Fruit fly (Drosophila melanogaster) whole organism, prepupa: ENCODE data around the gene Mcm2.

Source experiments
- CG10631 ChIP-seq: fragments of 200-800 bp; sonication (Bioruptor generic); optimal IDR thresholded peaks from 2 replicates; lab custom pipeline; 2016; ENCODE audit warnings: missing biosample characterization, missing genetic modification characterization
- CG10669 ChIP-seq: fragments of 200-800 bp; sonication (Bioruptor generic); optimal IDR thresholded peaks from 3 replicates; lab custom pipeline; 2018; ENCODE audit warnings: missing biosample characterization, mild to moderate bottlenecking, missing genetic modification characterization, moderate library complexity
- CG11294 ChIP-seq: fragments of 200-800 bp; sonication (Bioruptor generic); IDR thresholded peaks from 2 replicates; pipeline ENCODE4 v1.3.6; 2022; ENCODE audit warnings: missing biosample characterization, missing genetic modification characterization
- CG11762 ChIP-seq: fragments of 200-800 bp; sonication (Bioruptor generic); optimal IDR thresholded peaks from 3 replicates; lab custom pipeline; 2016; ENCODE audit warnings: missing biosample characterization, missing genetic modification characterization; ENCODE audit not compliant: insufficient read depth
- CG11902 ChIP-seq: fragments of 200-800 bp; sonication (Bioruptor generic); optimal IDR thresholded peaks from 3 replicates; lab custom pipeline; 2016; ENCODE audit warnings: missing biosample characterization, missing genetic modification characterization
- CG15336 ChIP-seq: fragments of 200-800 bp; sonication (Bioruptor generic); IDR thresholded peaks from 2 replicates; pipeline ENCODE4 v1.3.6; 2022; ENCODE audit warnings: missing biosample characterization, missing genetic modification characterization
- CG1621 ChIP-seq: fragments of 200-800 bp; sonication (Bioruptor generic); optimal IDR thresholded peaks from 3 replicates; lab custom pipeline; 2018; ENCODE audit warnings: missing biosample characterization, mild to moderate bottlenecking, missing genetic modification characterization
- CG3032 ChIP-seq: fragments of 200-800 bp; optimal IDR thresholded peaks from 2 replicates; lab custom pipeline; 2019; ENCODE audit warnings: missing biosample characterization, mild to moderate bottlenecking, missing genetic modification characterization, moderate library complexity
- CG31627 ChIP-seq: fragments of 200-800 bp; sonication (Bioruptor generic); optimal IDR thresholded peaks from 3 replicates; lab custom pipeline; 2016; ENCODE audit warnings: missing biosample characterization, missing genetic modification characterization
- CG32006 ChIP-seq: fragments of 200-800 bp; sonication (Bioruptor generic); optimal IDR thresholded peaks from 3 replicates; lab custom pipeline; 2017; ENCODE audit warnings: missing biosample characterization, mild to moderate bottlenecking, missing genetic modification characterization
- CG34406 ChIP-seq: fragments of 200-800 bp; sonication (Bioruptor generic); optimal IDR thresholded peaks from 3 replicates; lab custom pipeline; 2016; ENCODE audit warnings: missing biosample characterization, missing genetic modification characterization
- CG3919 ChIP-seq: fragments of 200-800 bp; sonication (Bioruptor generic); optimal IDR thresholded peaks from 3 replicates; lab custom pipeline; 2016; ENCODE audit warnings: missing biosample characterization, missing genetic modification characterization
- CG6163 ChIP-seq: fragments of 200-800 bp; sonication (Bioruptor generic); IDR thresholded peaks from 3 replicates; pipeline ENCODE4 v1.3.6; 2022; ENCODE audit warnings: missing biosample characterization, missing genetic modification characterization
- CG6276 ChIP-seq: fragments of 200-800 bp; sonication (Bioruptor generic); optimal IDR thresholded peaks from 2 replicates; lab custom pipeline; 2017; ENCODE audit warnings: missing biosample characterization, mild to moderate bottlenecking, missing genetic modification characterization
- CG6808 ChIP-seq: fragments of 200-800 bp; sonication (Bioruptor generic); optimal IDR thresholded peaks from 3 replicates; lab custom pipeline; 2017; ENCODE audit warnings: missing biosample characterization, missing genetic modification characterization, mild to moderate bottlenecking, moderate library complexity, missing genetic modification reagents
- CG7368 ChIP-seq: fragments of 200-800 bp; sonication (Bioruptor generic); optimal IDR thresholded peaks from 3 replicates; lab custom pipeline; 2016; ENCODE audit warnings: missing biosample characterization, missing genetic modification characterization
- CG8119 ChIP-seq: fragments of 200-800 bp; sonication (Bioruptor generic); IDR thresholded peaks from 3 replicates; pipeline ENCODE4 v1.3.6; 2022; ENCODE audit warnings: missing biosample characterization, missing genetic modification characterization
- CG8319 ChIP-seq: fragments of 200-800 bp; sonication (Bioruptor generic); optimal IDR thresholded peaks from 3 replicates; lab custom pipeline; 2016; ENCODE audit warnings: missing biosample characterization, missing genetic modification characterization
- CG8632 ChIP-seq: fragments of 200-800 bp; sonication (Bioruptor generic); optimal IDR thresholded peaks from 3 replicates; lab custom pipeline; 2016; ENCODE audit warnings: missing biosample characterization, missing genetic modification characterization
- CG9139 ChIP-seq: fragments of 200-800 bp; sonication (Bioruptor generic); optimal IDR thresholded peaks from 3 replicates; lab custom pipeline; 2017; ENCODE audit warnings: missing biosample characterization, mild to moderate bottlenecking, missing genetic modification characterization
- Eip78C ChIP-seq: fragments of 200-800 bp; sonication (Bioruptor generic); peaks from one replicate; lab custom pipeline; 2016; ENCODE audit warnings: missing biosample characterization, missing genetic modification characterization
- Eip93F ChIP-seq: fragments of 200-800 bp; sonication (Bioruptor generic); optimal IDR thresholded peaks from 2 replicates; lab custom pipeline; 2016; ENCODE audit warnings: missing biosample characterization, mild to moderate bottlenecking, missing genetic modification characterization
- Ets21C ChIP-seq: fragments of 200-800 bp; sonication (Bioruptor generic); optimal IDR thresholded peaks from 3 replicates; lab custom pipeline; 2016; ENCODE audit warnings: missing biosample characterization, missing genetic modification characterization
- Ets96B ChIP-seq: fragments of 200-800 bp; optimal IDR thresholded peaks from 2 replicates; lab custom pipeline; 2019; ENCODE audit warnings: missing biosample characterization, mild to moderate bottlenecking, missing genetic modification characterization, moderate library complexity
- Hr39 ChIP-seq: fragments of 200-800 bp; sonication (Bioruptor generic); optimal IDR thresholded peaks from 2 replicates; lab custom pipeline; 2016; ENCODE audit warnings: missing biosample characterization, missing genetic modification characterization
- Lpt ChIP-seq: fragments of 200-800 bp; sonication (Bioruptor generic); optimal IDR thresholded peaks from 3 replicates; lab custom pipeline; 2016; ENCODE audit warnings: missing biosample characterization, missing genetic modification characterization
- Met ChIP-seq: fragments of 200-800 bp; sonication (Bioruptor generic); optimal IDR thresholded peaks from 3 replicates; lab custom pipeline; 2016; ENCODE audit warnings: missing biosample characterization, missing genetic modification characterization
- OdsH ChIP-seq: fragments of 200-800 bp; sonication (Bioruptor generic); optimal IDR thresholded peaks from 3 replicates; lab custom pipeline; 2016; ENCODE audit warnings: missing biosample characterization, missing genetic modification characterization
- Smox ChIP-seq: fragments of 200-800 bp; sonication (Bioruptor generic); optimal IDR thresholded peaks from 3 replicates; lab custom pipeline; 2016; ENCODE audit warnings: missing biosample characterization, missing genetic modification characterization
- Sox102F ChIP-seq: fragments of 200-800 bp; sonication (Bioruptor generic); optimal IDR thresholded peaks from 2 replicates; lab custom pipeline; 2016; ENCODE audit warnings: missing biosample characterization, mild to moderate bottlenecking, missing genetic modification characterization
- Sox14 ChIP-seq: fragments of 200-800 bp; sonication (Bioruptor generic); optimal IDR thresholded peaks from 3 replicates; lab custom pipeline; 2016; ENCODE audit warnings: missing biosample characterization, missing genetic modification characterization
- achi ChIP-seq: fragments of 200-800 bp; sonication (Bioruptor generic); optimal IDR thresholded peaks from 3 replicates; lab custom pipeline; 2016; ENCODE audit warnings: missing biosample characterization, missing genetic modification characterization
- acj6 ChIP-seq: fragments of 200-800 bp; sonication (Bioruptor generic); optimal IDR thresholded peaks from 3 replicates; lab custom pipeline; 2016; ENCODE audit warnings: missing biosample characterization, missing genetic modification characterization
- cyc ChIP-seq: fragments of 200-800 bp; sonication (Bioruptor generic); optimal IDR thresholded peaks from 3 replicates; lab custom pipeline; 2016; ENCODE audit warnings: missing biosample characterization, missing genetic modification characterization
- dac ChIP-seq: fragments of 200-800 bp; sonication (Bioruptor generic); optimal IDR thresholded peaks from 2 replicates; lab custom pipeline; 2017; ENCODE audit warnings: missing biosample characterization, mild to moderate bottlenecking, missing genetic modification characterization
- esn ChIP-seq: fragments of 200-800 bp; sonication (Bioruptor generic); optimal IDR thresholded peaks from 2 replicates; lab custom pipeline; 2016; ENCODE audit warnings: missing biosample characterization, mild to moderate bottlenecking, missing genetic modification characterization, moderate library complexity
- fd85E ChIP-seq: fragments of 200-800 bp; sonication (Bioruptor generic); optimal IDR thresholded peaks from 3 replicates; lab custom pipeline; 2016; ENCODE audit warnings: missing biosample characterization, missing genetic modification characterization
- fkh ChIP-seq: fragments of 200-800 bp; sonication (Bioruptor generic); optimal IDR thresholded peaks from 3 replicates; lab custom pipeline; 2017; ENCODE audit warnings: missing biosample characterization, mild to moderate bottlenecking, missing genetic modification characterization, moderate library complexity
- net ChIP-seq: fragments of 200-800 bp; sonication (Bioruptor generic); optimal IDR thresholded peaks from 3 replicates; lab custom pipeline; 2016; ENCODE audit warnings: missing biosample characterization, missing genetic modification characterization
- pdm3 ChIP-seq: fragments of 200-800 bp; sonication (Bioruptor generic); optimal IDR thresholded peaks from 3 replicates; lab custom pipeline; 2016; ENCODE audit warnings: missing biosample characterization, missing genetic modification characterization
- salr ChIP-seq, 2 experiments: fragments of 200-800 bp; sonication (Bioruptor generic); optimal IDR thresholded peaks; 3 replicates each; lab custom pipeline; 2016 to 2018; ENCODE audit warnings: missing biosample characterization in 2 of 2, missing genetic modification characterization in 2 of 2, mild to moderate bottlenecking in 1 of 2
- spab ChIP-seq: fragments of 200-800 bp; sonication (Bioruptor generic); optimal IDR thresholded peaks from 2 replicates; lab custom pipeline; 2017; ENCODE audit warnings: missing biosample characterization, mild to moderate bottlenecking, missing genetic modification characterization, missing genetic modification reagents
- ss ChIP-seq, 2 experiments: fragments of 200-800 bp; sonication (Bioruptor generic); optimal IDR thresholded peaks; 2 replicates in 1 of 2; 3 replicates in 1 of 2; lab custom pipeline; 2017 to 2018; ENCODE audit warnings: mild to moderate bottlenecking in 2 of 2, missing biosample characterization in 2 of 2, missing genetic modification characterization in 2 of 2, moderate library complexity in 1 of 2
- svp ChIP-seq: fragments of 200-800 bp; sonication (Bioruptor generic); peaks from one replicate; lab custom pipeline; 2016; ENCODE audit warnings: missing biosample characterization, missing genetic modification characterization
- topi ChIP-seq: fragments of 200-800 bp; sonication (Bioruptor generic); optimal IDR thresholded peaks from 3 replicates; lab custom pipeline; 2016; ENCODE audit warnings: missing biosample characterization, missing genetic modification characterization
- vri ChIP-seq: fragments of 200-800 bp; sonication (Bioruptor generic); optimal IDR thresholded peaks from 3 replicates; lab custom pipeline; 2016; ENCODE audit warnings: missing biosample characterization, mild to moderate bottlenecking, missing genetic modification characterization

Mcm2 gene

DNA sequence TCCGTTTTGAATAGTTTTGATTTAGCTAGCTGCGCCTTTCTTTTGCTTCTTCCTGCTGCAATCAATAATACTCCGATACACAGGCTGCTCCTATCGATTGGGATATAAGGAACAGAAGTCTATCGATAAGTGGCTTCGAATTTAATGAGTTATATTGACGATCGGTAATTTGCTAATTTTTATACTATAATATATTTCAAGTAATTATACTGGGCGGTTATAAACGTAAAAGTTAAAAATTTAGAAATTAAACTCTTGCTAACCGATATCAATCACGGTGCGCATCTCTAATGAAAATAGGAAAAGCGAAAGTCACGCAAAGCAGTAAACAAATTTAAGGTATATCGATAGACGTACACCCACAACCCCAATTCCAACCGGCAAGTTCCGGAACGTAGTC, 21.1 kb upstream of the Mcm2 start, which contains the start of the genes CG9636, CG18749 and CG33722 (continued):
- TF ChIP-seq CG3919 (GFP tag; lab: Kevin White, UChicago) (peak; percentile 72), Ets21C (GFP tag; lab: Kevin White, UChicago) (peak; percentile 51), Sox102F (no peak), CG7368 (GFP tag; lab: Kevin White, UChicago) (peak; percentile 42), Sox14 (peak; percentile 65), CG8319 (GFP tag; lab: Kevin White, UChicago) (peak; percentile 33), pdm3 (GFP tag; lab: Kevin White, UChicago) (peak; percentile 65), CG6163 (GFP tag; lab: Robert Waterston, UW) (peak; percentile 55; the same call in 2 of the 3 replicates), Lpt (GFP tag; lab: Kevin White, UChicago) (no peak), Met (GFP tag; lab: Kevin White, UChicago) (no peak), CG6276 (no peak), CG31627 (GFP tag; lab: Kevin White, UChicago) (peak; percentile 62), CG8119 (GFP tag; lab: Robert Waterston, UW) (no peak; the same call in 2 of the 3 replicates), Ets96B (tag; lab: Kevin White, UChicago) (peak; percentile 61), svp (GFP tag; lab: Kevin White, UChicago) (no peak), CG10631 (GFP tag; lab: Kevin White, UChicago) (peak; percentile 68), ss (GFP tag; optimal IDR thresholded peaks at IDR 0.05; lab: Kevin White, UChicago) (peak; percentile 33 to 50), fd85E (GFP tag; lab: Kevin White, UChicago) (no peak), achi (GFP tag; lab: Kevin White, UChicago) (no peak), vri (GFP tag; lab: Kevin White, UChicago) (no peak), Smox (GFP tag; lab: Kevin White, UChicago) (no peak), CG1621 (tag; lab: Kevin White, UChicago) (peak; percentile 53), Eip78C (peak; percentile 89), Hr39 (GFP tag; lab: Kevin White, UChicago) (peak; percentile 40), CG11762 (GFP tag; lab: Kevin White, UChicago) (peak; percentile 11), CG3032 (tag; lab: Kevin White, UChicago) (peak; percentile 59), CG11294 (GFP tag; lab: Robert Waterston, UW) (no peak), CG9139 (GFP tag; lab: Kevin White, UChicago) (no peak), OdsH (GFP tag; lab: Kevin White, UChicago) (peak; percentile 68), acj6 (GFP tag; lab: Kevin White, UChicago) (peak; percentile 74), dac (no peak), salr (GFP tag; optimal IDR thresholded peaks at IDR 0.05; lab: Kevin White, UChicago) (no peak), CG6808 (GFP tag; lab: Kevin White, UChicago) (peak; percentile 30), CG34406 (GFP tag; lab: Kevin White, UChicago) (peak; percentile 51), topi (GFP tag; lab: Kevin White, UChicago) (peak; percentile 67), CG15336 (GFP tag; lab: Robert Waterston, UW) (peak; percentile 57), cyc (peak; percentile 54)

DNA sequence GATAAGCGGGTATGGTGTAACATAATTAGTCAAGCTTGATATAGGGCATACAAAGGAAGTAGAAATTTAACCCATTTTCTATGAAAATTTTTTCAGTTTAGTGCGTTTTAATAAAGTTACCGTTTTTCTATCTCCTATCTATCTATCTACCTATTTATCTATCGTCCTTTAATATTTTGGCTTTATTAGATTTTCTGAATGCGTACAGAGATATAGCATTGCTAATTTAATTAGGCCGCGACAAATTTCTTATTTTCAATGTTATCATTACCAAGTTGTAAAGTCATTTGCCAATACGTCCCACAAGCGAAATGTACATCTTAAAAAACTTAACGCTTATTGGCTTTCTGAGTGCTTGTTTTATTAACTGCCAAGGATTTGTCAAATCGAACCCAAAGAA, 16.6 kb upstream of the Mcm2 start, which contains the start of gene CG15864:
Gene CG15864 (plus strand): TSS at position 301 of the 400 bp plus-strand sequence.
- no peak for TF ChIP-seq CG31627 (GFP tag; lab: Kevin White, UChicago)
- TF ChIP-seq Met (GFP tag; lab: Kevin White, UChicago): no peak
- no peak for TF ChIP-seq CG11902 (GFP tag; lab: Kevin White, UChicago)
- no peak for TF ChIP-seq CG1621 (tag; lab: Kevin White, UChicago)
- no peak for TF ChIP-seq salr (GFP tag; optimal IDR thresholded peaks at IDR 0.05; lab: Kevin White, UChicago)
- TF ChIP-seq net (GFP tag; lab: Kevin White, UChicago): no peak
- TF ChIP-seq Ets96B (tag; lab: Kevin White, UChicago): no peak
- TF ChIP-seq Eip93F (GFP tag; lab: Kevin White, UChicago): no peak
- TF ChIP-seq cyc: no peak
- no peak for TF ChIP-seq CG32006 (GFP tag; lab: Kevin White, UChicago)
- TF ChIP-seq CG15336 (GFP tag; lab: Robert Waterston, UW): no peak
- no peak for TF ChIP-seq topi (GFP tag; lab: Kevin White, UChicago)
- TF ChIP-seq CG8632 (GFP tag; lab: Kevin White, UChicago): no peak
- no peak for TF ChIP-seq fkh (GFP tag; lab: Kevin White, UChicago)
- TF ChIP-seq esn (GFP tag; lab: Kevin White, UChicago): no peak
- TF ChIP-seq OdsH (GFP tag; lab: Kevin White, UChicago): no peak
- TF ChIP-seq spab (GFP tag; lab: Kevin White, UChicago): no peak
- no peak for TF ChIP-seq CG10669 (GFP tag; lab: Kevin White, UChicago)
- TF ChIP-seq vri (GFP tag; lab: Kevin White, UChicago): no peak
